Fruit fly (Drosophila melanogaster): Measurements from ENCODE around the gene CG13073.
A peak's percentile ranks its signal among the peaks of the same experiment; 100 is the strongest.

Gene CG13073

DNA sequence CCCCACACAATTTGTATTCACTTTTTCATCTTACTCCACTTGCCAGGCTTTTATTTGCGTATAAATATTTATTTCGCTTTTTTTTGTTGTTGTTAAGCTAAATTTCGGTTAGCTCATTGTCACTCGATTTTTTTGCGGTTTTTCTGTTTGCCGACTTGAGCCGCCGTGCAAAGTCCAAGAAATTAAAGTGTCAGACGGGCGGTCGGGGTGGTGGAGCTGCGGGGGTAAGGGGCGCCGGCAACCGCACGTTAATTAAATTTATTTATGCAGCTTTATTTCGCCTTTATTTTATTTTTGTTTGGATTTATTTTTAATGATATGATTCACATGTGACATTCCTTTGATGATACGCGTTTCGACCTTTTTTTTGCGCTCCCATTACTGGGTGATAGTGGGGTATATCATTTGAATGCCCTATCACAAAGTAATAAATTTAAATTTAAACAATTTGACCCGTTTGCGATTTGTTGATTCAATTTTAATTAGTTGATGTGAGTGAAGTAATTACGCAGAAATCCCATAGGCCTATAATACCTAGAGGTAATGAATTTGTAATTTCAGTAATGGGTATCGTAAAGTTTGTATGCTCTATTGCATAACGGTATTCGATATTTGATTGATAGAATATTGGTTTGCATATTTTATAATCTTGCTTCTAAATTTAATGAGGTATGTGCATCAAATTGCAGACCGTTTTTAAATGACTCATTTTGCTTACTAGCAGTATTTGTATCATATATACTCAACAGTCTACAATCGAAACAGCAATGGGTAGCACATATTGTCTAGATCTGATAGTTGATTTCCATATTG lies 51.5 kb downstream of the CG13073 start (continued):
- TF ChIP-seq vvl (GFP tag; IDR thresholded peaks at IDR 0.05) (peak; percentile 60), crol (GFP tag; IDR thresholded peaks at IDR 0.05) (peak; percentile 59), CG10267 (tag; optimal IDR thresholded peaks at IDR 0.05) (no peak), CG1602 (GFP tag; optimal IDR thresholded peaks at IDR 0.05) (peak; percentile 31), klu (GFP tag; IDR thresholded peaks at IDR 0.05) (no peak), ranshi (GFP tag; IDR thresholded peaks at IDR 0.05) (0 out of 2 replicates have a peak, but pooled peaks have one; percentile 21), Rx (GFP tag; IDR thresholded peaks at IDR 0.05) (no peak), nom (GFP tag; optimal IDR thresholded peaks at IDR 0.05) (peak; percentile 8), Ets65A (GFP tag) (peak; percentile 89), CG13296 (GFP tag; optimal IDR thresholded peaks at IDR 0.05) (no peak), ac (GFP tag; optimal IDR thresholded peaks at IDR 0.05) (no peak), salm (tag; optimal IDR thresholded peaks at IDR 0.05) (no peak), scrt (GFP tag; optimal IDR thresholded peaks at IDR 0.05) (no peak), Dad (GFP tag; optimal IDR thresholded peaks at IDR 0.05) (no peak), CG6272 (GFP tag; IDR thresholded peaks at IDR 0.05) (no peak), Sry-δ (GFP tag; optimal IDR thresholded peaks at IDR 0.05) (no peak), gcm (GFP tag; optimal IDR thresholded peaks at IDR 0.05) (no peak), gem (tag; optimal IDR thresholded peaks at IDR 0.05) (peak; percentile 64), cad (GFP tag; optimal IDR thresholded peaks at IDR 0.05) (no peak), cg (GFP tag; optimal IDR thresholded peaks at IDR 0.05) (no peak), Hr78 (GFP tag; optimal IDR thresholded peaks at IDR 0.05) (no peak), Scr (GFP tag; IDR thresholded peaks at IDR 0.05; ENCODE audit: partially characterized antibody) (no peak), trh (GFP tag; optimal IDR thresholded peaks at IDR 0.05) (no peak), CG12942 (GFP tag; optimal IDR thresholded peaks at IDR 0.05) (no peak), CG12155 (GFP tag; optimal IDR thresholded peaks at IDR 0.05) (peak; percentile 52), nerfin-1 (tag; optimal IDR thresholded peaks at IDR 0.05) (no peak), Elba2 (GFP tag; optimal IDR thresholded peaks at IDR 0.05) (no peak), fd64A (GFP tag; optimal IDR thresholded peaks at IDR 0.05) (no peak), CG11696 (GFP tag; IDR thresholded peaks at IDR 0.05) (no peak), CG8944 (GFP tag; optimal IDR thresholded peaks at IDR 0.05) (peak; percentile 37), her (GFP tag; optimal IDR thresholded peaks at IDR 0.05) (peak; percentile 17), Jarid2 (GFP tag; optimal IDR thresholded peaks at IDR 0.05) (no peak), CG12236 (GFP tag; optimal IDR thresholded peaks at IDR 0.05) (peak; percentile 1), CG6689 (GFP tag; IDR thresholded peaks at IDR 0.05) (no peak), CG14965 (GFP tag; optimal IDR thresholded peaks at IDR 0.05; ENCODE audit: borderline replicate concordance) (no peak), CG9932 (GFP tag; IDR thresholded peaks at IDR 0.05) (peak; percentile 74), CG3995 (GFP tag; optimal IDR thresholded peaks at IDR 0.05) (peak; percentile 36), CG8290 (GFP tag; optimal IDR thresholded peaks at IDR 0.05) (no peak), CG8290 (tag; optimal IDR thresholded peaks at IDR 0.05) (no peak), az2 (GFP tag; optimal IDR thresholded peaks at IDR 0.05) (peak; percentile 33), CG9817 (tag; optimal IDR thresholded peaks at IDR 0.05) (peak; percentile 25), en (GFP tag; optimal IDR thresholded peaks at IDR 0.05) (no peak), schlank (tag; optimal IDR thresholded peaks at IDR 0.05) (no peak), CG10565 (GFP tag; optimal IDR thresholded peaks at IDR 0.05) (no peak), CG30020 (tag; optimal IDR thresholded peaks at IDR 0.05) (no peak), mirr (GFP tag; optimal IDR thresholded peaks at IDR 0.05) (no peak), jing (GFP tag; optimal IDR thresholded peaks at IDR 0.05) (peak; percentile 6), repo (GFP tag; optimal IDR thresholded peaks at IDR 0.05) (no peak)

All from whole organism, embryonic.